Fruit fly (Drosophila melanogaster): ENCODE results near the gene CG9782.

DNA sequence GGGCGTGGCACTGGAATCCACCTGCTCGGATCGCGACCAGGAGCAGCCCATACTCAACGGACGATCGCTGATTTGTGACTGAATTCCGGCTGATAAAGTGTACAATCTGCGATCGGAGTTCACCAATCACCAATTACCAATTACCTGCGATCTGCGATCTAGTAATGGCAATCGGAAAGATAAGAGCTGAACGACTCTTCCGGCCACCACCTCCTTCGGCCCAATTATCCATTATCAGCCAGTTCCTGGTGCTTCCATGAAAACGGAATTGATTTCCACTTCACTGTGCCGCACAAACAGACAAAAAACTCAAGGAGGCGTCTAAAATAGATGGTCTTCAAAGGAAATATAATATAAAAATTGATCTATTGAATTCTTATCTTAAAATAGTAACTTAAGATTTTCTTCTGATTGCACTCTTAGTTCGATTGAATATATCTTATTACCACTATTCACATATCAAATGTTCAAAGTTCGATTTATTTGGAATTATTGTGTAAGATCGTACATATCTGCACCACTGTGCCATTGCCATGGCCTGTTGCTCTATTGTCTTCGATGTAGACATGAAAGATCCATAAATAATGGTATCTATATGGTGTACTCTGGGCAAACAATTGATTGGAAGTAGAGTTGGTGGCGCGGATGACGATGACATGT, 43.1 kb upstream of the CG9782 start, which contains the start of gene CG15865:
- TF ChIP-seq CG32264 (GFP tag; optimal IDR thresholded peaks at IDR 0.05), result no peak
- TF ChIP-seq Sp1 (GFP tag; optimal IDR thresholded peaks at IDR 0.05), result no peak
- no peak for TF ChIP-seq pan (optimal IDR thresholded peaks at IDR 0.05)
- TF ChIP-seq N (GFP tag; optimal IDR thresholded peaks at IDR 0.05), result no peak
- no peak for TF ChIP-seq jim (GFP tag; optimal IDR thresholded peaks at IDR 0.05)
- TF ChIP-seq psq (GFP tag; optimal IDR thresholded peaks at IDR 0.05), result no peak
- no peak for TF ChIP-seq dsf (GFP tag; optimal IDR thresholded peaks at IDR 0.05; ENCODE audit: borderline replicate concordance)
- no peak for TF ChIP-seq woc (GFP tag; optimal IDR thresholded peaks at IDR 0.05)
- TF ChIP-seq usp (GFP tag; optimal IDR thresholded peaks at IDR 0.05), result no peak
- no peak for TF ChIP-seq h (GFP tag; optimal IDR thresholded peaks at IDR 0.05)
- TF ChIP-seq dl (GFP tag; optimal IDR thresholded peaks at IDR 0.05; ENCODE audit: insufficient read depth in 1 of 2, partially characterized antibody in 2 of 2), result no peak
